Worm (Caenorhabditis elegans) whole organism, L1 larva: ENCODE measurements around the gene tomm-70.

Experiments
- C16A3.4 ChIP-seq: fragments of 150-350 bp; optimal IDR thresholded peaks from 2 replicates; lab custom pipeline; 2014; ENCODE audit warnings: missing biosample characterization, missing genetic modification characterization
- C34B4.2 ChIP-seq: sonication (generic microtip); optimal IDR thresholded peaks from 2 replicates; lab custom pipeline; 2017; ENCODE audit warnings: mild to moderate bottlenecking, missing genetic modification characterization, missing compliant biosample characterization
- Y116A8C.19 ChIP-seq: sonication (generic microtip); optimal IDR thresholded peaks from 2 replicates; lab custom pipeline; 2016; ENCODE audit warnings: missing compliant biosample characterization, missing genetic modification characterization, borderline replicate concordance
- alr-1 ChIP-seq: fragments of 200-800 bp; sonication (Bioruptor generic); optimal IDR thresholded peaks from 2 replicates; lab custom pipeline; 2018; ENCODE audit warnings: borderline replicate concordance, mild to moderate bottlenecking, missing genetic modification characterization, missing compliant biosample characterization
- aly-2 ChIP-seq: fragments of 150-350 bp; optimal IDR thresholded peaks from 2 replicates; lab custom pipeline; 2014; ENCODE audit warnings: missing biosample characterization, missing genetic modification characterization
- ama-1 ChIP-seq: fragments of 150-350 bp; optimal IDR thresholded peaks from 2 replicates; lab custom pipeline; 2014
- blmp-1 ChIP-seq: fragments of 150-350 bp; optimal IDR thresholded peaks from 2 replicates; lab custom pipeline; 2014; ENCODE audit warnings: missing biosample characterization, missing genetic modification characterization
- ceh-8 ChIP-seq: fragments of 200-800 bp; sonication (Bioruptor generic); optimal IDR thresholded peaks from 2 replicates; lab custom pipeline; 2018; ENCODE audit warnings: mild to moderate bottlenecking, missing genetic modification characterization, moderate library complexity, missing compliant biosample characterization
- ceh-90 ChIP-seq: sonication (generic microtip); optimal IDR thresholded peaks from 2 replicates; lab custom pipeline; 2016; ENCODE audit warnings: missing genetic modification characterization, missing compliant biosample characterization
- efl-1 ChIP-seq, 4 experiments: fragments of 150-350 bp; optimal IDR thresholded peaks in 3 of 4; peaks in 1 of 4; 1 replicate in 1 of 4; 2 replicates in 3 of 4; lab custom pipeline; 2014; ENCODE audit warnings: missing biosample characterization in 2 of 4, missing genetic modification characterization in 2 of 4, missing genetic modification reagents in 2 of 4
- efl-3 ChIP-seq: fragments of 200-800 bp; sonication (Bioruptor generic); optimal IDR thresholded peaks from 2 replicates; lab custom pipeline; 2018; ENCODE audit warnings: mild to moderate bottlenecking, missing genetic modification characterization, missing compliant biosample characterization
- egl-27 ChIP-seq, 2 experiments: fragments of 150-350 bp in 1 of 2; sonication (generic microtip); optimal IDR thresholded peaks; 3 replicates each; lab custom pipeline; 2017 to 2018; ENCODE audit warnings: missing biosample characterization in 2 of 2, missing genetic modification characterization in 2 of 2, missing genetic modification reagents in 2 of 2
- elt-3 ChIP-seq, 6 experiments: fragments of 150-350 bp in 1 of 6; sonication (generic microtip); optimal IDR thresholded peaks; 2 replicates each; lab custom pipeline; 2017 to 2018; ENCODE audit warnings: missing biosample characterization in 6 of 6, missing genetic modification characterization in 6 of 6, inconsistent platforms in 1 of 6
- fkh-10 ChIP-seq: sonication (generic microtip); optimal IDR thresholded peaks from 2 replicates; lab custom pipeline; 2017; ENCODE audit warnings: missing biosample characterization, missing genetic modification reagents, missing genetic modification characterization
- grh-1 ChIP-seq: fragments of 200-800 bp; sonication (Bioruptor generic); IDR thresholded peaks from 2 replicates; pipeline ENCODE4 v1.3.6; 2022; ENCODE audit warnings: missing genetic modification reagents, missing genetic modification characterization, missing compliant biosample characterization
- hpl-2 ChIP-seq: fragments of 150-350 bp; optimal IDR thresholded peaks from 2 replicates; lab custom pipeline; 2014; ENCODE audit warnings: missing biosample characterization, missing genetic modification reagents, missing genetic modification characterization
- irx-1 ChIP-seq: sonication (generic microtip); optimal IDR thresholded peaks from 2 replicates; lab custom pipeline; 2016; ENCODE audit warnings: missing genetic modification characterization, missing compliant biosample characterization
- isw-1 ChIP-seq: fragments of 200-800 bp; sonication (Bioruptor generic); IDR thresholded peaks from 2 replicates; pipeline ENCODE4 v1.3.6; 2022; ENCODE audit warnings: missing genetic modification characterization, missing compliant biosample characterization
- jun-1 ChIP-seq: fragments of 150-350 bp; optimal IDR thresholded peaks from 2 replicates; lab custom pipeline; 2014; ENCODE audit warnings: missing biosample characterization, missing genetic modification reagents, missing genetic modification characterization
- lin-13 ChIP-seq: fragments of 150-350 bp; optimal IDR thresholded peaks from 2 replicates; lab custom pipeline; 2014; ENCODE audit warnings: missing biosample characterization, missing genetic modification reagents, missing genetic modification characterization
- lin-14 ChIP-seq: fragments of 200-800 bp; sonication (Bioruptor generic); optimal IDR thresholded peaks from 2 replicates; lab custom pipeline; 2018; ENCODE audit warnings: mild to moderate bottlenecking, missing genetic modification characterization, moderate library complexity, missing compliant biosample characterization
- lin-15B ChIP-seq: fragments of 150-350 bp; sonication (generic microtip); optimal IDR thresholded peaks from 3 replicates; lab custom pipeline; 2014; ENCODE audit warnings: missing biosample characterization, missing genetic modification characterization
- lin-35 ChIP-seq, 2 experiments: fragments of 150-350 bp; optimal IDR thresholded peaks; 2 replicates each; lab custom pipeline; 2014; ENCODE audit warnings: missing biosample characterization in 2 of 2, missing genetic modification characterization in 2 of 2, missing genetic modification reagents in 2 of 2
- lin-39 ChIP-seq: fragments of 150-350 bp; optimal IDR thresholded peaks from 2 replicates; lab custom pipeline; 2014; ENCODE audit warnings: missing biosample characterization, missing genetic modification reagents, missing genetic modification characterization
- lir-3 ChIP-seq: sonication (generic microtip); optimal IDR thresholded peaks from 2 replicates; lab custom pipeline; 2016; ENCODE audit warnings: mild to moderate bottlenecking, missing genetic modification characterization, moderate library complexity, missing compliant biosample characterization; ENCODE audit not compliant: poor library complexity
- lsy-2 ChIP-seq, 2 experiments: fragments of 150-350 bp; optimal IDR thresholded peaks; 2 replicates each; lab custom pipeline; 2014; ENCODE audit warnings: missing biosample characterization in 2 of 2, missing genetic modification characterization in 2 of 2
- mab-9 ChIP-seq: fragments of 200-800 bp; sonication (Bioruptor generic); IDR thresholded peaks from 2 replicates; pipeline ENCODE4 v1.3.6; 2022; ENCODE audit warnings: missing genetic modification reagents, missing genetic modification characterization, missing compliant biosample characterization
- nhr-11 ChIP-seq: fragments of 150-350 bp; optimal IDR thresholded peaks from 2 replicates; lab custom pipeline; 2014; ENCODE audit warnings: missing biosample characterization, missing genetic modification characterization
- nhr-12 ChIP-seq: sonication (generic microtip); optimal IDR thresholded peaks from 2 replicates; lab custom pipeline; 2017; ENCODE audit warnings: missing biosample characterization, missing genetic modification characterization
- nhr-19 ChIP-seq: fragments of 200-800 bp; sonication (Bioruptor generic); conservative IDR thresholded peaks from 2 replicates; pipeline ENCODE4 v1.3.6; 2022; ENCODE audit warnings: missing genetic modification characterization, missing compliant biosample characterization
- nhr-20 ChIP-seq: sonication (generic microtip); optimal IDR thresholded peaks from 2 replicates; lab custom pipeline; 2016; ENCODE audit warnings: mild to moderate bottlenecking, missing genetic modification characterization, missing compliant biosample characterization
- nhr-47 ChIP-seq: sonication (generic microtip); optimal IDR thresholded peaks from 2 replicates; lab custom pipeline; 2016; ENCODE audit warnings: mild to moderate bottlenecking, missing genetic modification characterization, moderate library complexity, missing compliant biosample characterization
- nhr-76 ChIP-seq: sonication (generic microtip); optimal IDR thresholded peaks from 2 replicates; lab custom pipeline; 2017; ENCODE audit warnings: missing biosample characterization, missing genetic modification characterization
- nhr-77 ChIP-seq: fragments of 150-350 bp; optimal IDR thresholded peaks from 2 replicates; lab custom pipeline; 2014; ENCODE audit warnings: missing biosample characterization, missing genetic modification characterization
- pag-3 ChIP-seq: sonication (generic microtip); optimal IDR thresholded peaks from 2 replicates; lab custom pipeline; 2017; ENCODE audit warnings: missing genetic modification characterization, mild to moderate bottlenecking, missing compliant biosample characterization, antibody characterized with exemption, borderline replicate concordance; ENCODE audit not compliant: insufficient read depth
- skn-1 ChIP-seq: fragments of 150-350 bp; optimal IDR thresholded peaks from 2 replicates; lab custom pipeline; 2014; ENCODE audit warnings: missing biosample characterization, missing genetic modification characterization
- snu-23 ChIP-seq: sonication (generic microtip); optimal IDR thresholded peaks from 2 replicates; lab custom pipeline; 2016; ENCODE audit warnings: missing genetic modification characterization, missing compliant biosample characterization
- sox-4 ChIP-seq: sonication (generic microtip); optimal IDR thresholded peaks from 2 replicates; lab custom pipeline; 2016; ENCODE audit warnings: missing genetic modification characterization, missing compliant biosample characterization
- sptf-1 ChIP-seq: fragments of 150-350 bp; optimal IDR thresholded peaks from 2 replicates; lab custom pipeline; 2014; ENCODE audit warnings: missing biosample characterization, missing genetic modification characterization
- sup-37 ChIP-seq: fragments of 200-800 bp; sonication (Bioruptor generic); optimal IDR thresholded peaks from 2 replicates; lab custom pipeline; 2018; ENCODE audit warnings: mild to moderate bottlenecking, missing genetic modification characterization, missing compliant biosample characterization
- swsn-7 ChIP-seq: sonication (generic microtip); optimal IDR thresholded peaks from 2 replicates; lab custom pipeline; 2016; ENCODE audit warnings: missing genetic modification characterization, missing compliant biosample characterization
- tlp-1 ChIP-seq: fragments of 150-350 bp; optimal IDR thresholded peaks from 2 replicates; lab custom pipeline; 2014; ENCODE audit warnings: missing biosample characterization, missing genetic modification characterization
- unc-130 ChIP-seq: fragments of 150-350 bp; optimal IDR thresholded peaks from 2 replicates; lab custom pipeline; 2017; ENCODE audit warnings: missing biosample characterization, missing genetic modification characterization, inconsistent platforms
- unc-62 ChIP-seq: fragments of 150-350 bp; optimal IDR thresholded peaks from 2 replicates; lab custom pipeline; 2014; ENCODE audit warnings: missing biosample characterization, missing genetic modification reagents, missing genetic modification characterization
- vab-15 ChIP-seq: sonication (generic microtip); optimal IDR thresholded peaks from 2 replicates; lab custom pipeline; 2017; ENCODE audit warnings: missing genotype, mild to moderate bottlenecking, missing genetic modification characterization, missing compliant biosample characterization
- xbp-1 ChIP-seq: sonication (generic microtip); optimal IDR thresholded peaks from 2 replicates; lab custom pipeline; 2016; ENCODE audit warnings: missing genetic modification characterization, missing compliant biosample characterization
- zag-1 ChIP-seq: fragments of 150-350 bp; optimal IDR thresholded peaks from 2 replicates; lab custom pipeline; 2014; ENCODE audit warnings: missing biosample characterization, missing genetic modification characterization
- ztf-11 ChIP-seq, 2 experiments: sonication (generic microtip); optimal IDR thresholded peaks; 2 replicates each; lab custom pipeline; 2016 to 2017; ENCODE audit warnings: missing genetic modification characterization in 2 of 2, missing biosample characterization in 1 of 2, missing compliant biosample characterization in 1 of 2
- ztf-4 ChIP-seq: fragments of 150-350 bp; optimal IDR thresholded peaks from 2 replicates; lab custom pipeline; 2014; ENCODE audit warnings: missing biosample characterization, missing genetic modification characterization

tomm-70 gene

ce11 chrIII:8741955-8742354, 12.6 kb downstream of the tomm-70 start:
- no peak for TF ChIP-seq tlp-1 (tag; lab: Kevin White, UChicago)
- TF ChIP-seq ama-1 (lab: Kevin White, UChicago) = no peak
- no peak for TF ChIP-seq efl-3
- no peak for TF ChIP-seq efl-1 (optimal IDR thresholded peaks at IDR 0.05; lab: Kevin White, UChicago)
- peak in 1 of 2 experiments; percentile 91 for TF ChIP-seq efl-1 (GFP tag; optimal IDR thresholded peaks at IDR 0.05 in 1 of 2; lab: Kevin White, UChicago)

DNA sequence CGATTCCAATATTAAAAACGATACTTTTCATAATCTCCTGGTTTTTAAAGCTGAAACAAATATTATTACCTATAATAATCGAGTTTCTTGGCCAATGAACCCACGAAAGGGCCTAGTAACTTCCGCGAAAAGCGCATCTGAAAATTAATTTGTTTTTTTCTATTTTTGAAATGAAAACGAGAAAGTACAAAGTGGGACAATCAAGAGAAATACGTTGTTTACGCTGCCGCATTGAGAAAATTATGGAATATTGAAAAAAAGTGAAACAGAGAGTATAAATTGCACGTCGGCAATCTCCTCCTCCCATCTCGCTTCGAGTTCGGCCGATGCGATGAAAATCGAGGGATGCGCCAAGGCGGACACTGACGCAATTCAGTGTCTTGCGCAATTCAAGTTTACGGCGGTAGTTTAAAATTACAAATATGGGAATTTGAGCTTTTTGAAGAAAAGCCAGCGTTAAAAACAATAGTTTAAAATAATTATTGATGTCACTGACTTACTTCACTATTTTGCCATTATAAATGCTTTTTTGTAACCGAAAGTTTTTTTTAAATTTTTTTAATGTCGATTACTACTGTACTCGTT, 13.2 kb downstream of the tomm-70 start, which contains the start of gene pdhk-2:
TSS of gene pdhk-2 (minus strand) at position 137 of the 585 bp plus-strand sequence.
- peak; percentile 95 for TF ChIP-seq nhr-19
- TF ChIP-seq nhr-11 (tag; lab: Kevin White, UChicago) = peak; percentile 89
- TF ChIP-seq egl-27 (tag; optimal IDR thresholded peaks at IDR 0.05; lab: Kevin White, UChicago) = no peak
- peak in 3 of 6 experiments; percentile 35 to 89 (median 88) for TF ChIP-seq elt-3 (tag; optimal IDR thresholded peaks at IDR 0.05; lab: Kevin White, UChicago)
- TF ChIP-seq sup-37 (GFP tag; lab: Kevin White, UChicago) = peak; percentile 91
- TF ChIP-seq lin-13 (GFP tag; lab: Kevin White, UChicago) = peak; percentile 92
- TF ChIP-seq pag-3 (tag; lab: Kevin White, UChicago) = no peak
- peak; percentile 85 for TF ChIP-seq nhr-77 (tag; lab: Kevin White, UChicago)
- peak; percentile 80 for TF ChIP-seq blmp-1 (tag; lab: Kevin White, UChicago)
- TF ChIP-seq nhr-47 (tag; lab: Kevin White, UChicago) = peak; percentile 97
- TF ChIP-seq nhr-12 = no peak
- peak; percentile 97 to 100 for TF ChIP-seq efl-1 (optimal IDR thresholded peaks at IDR 0.05; lab: Kevin White, UChicago)
- TF ChIP-seq efl-1 (GFP tag; optimal IDR thresholded peaks at IDR 0.05 in 1 of 2; lab: Kevin White, UChicago) = peak; percentile 99 to 100
- peak in 1 of 2 experiments; percentile 84 for TF ChIP-seq ztf-11 (tag; optimal IDR thresholded peaks at IDR 0.05; lab: Kevin White, UChicago)
- peak; percentile 90 for TF ChIP-seq lin-15B (tag; lab: Kevin White, UChicago)
- TF ChIP-seq lin-35 (GFP tag; optimal IDR thresholded peaks at IDR 0.05; lab: Kevin White, UChicago) = peak; percentile 99 to 100
- TF ChIP-seq ztf-4 (tag; lab: Kevin White, UChicago) = peak; percentile 88
- peak; percentile 96 for TF ChIP-seq snu-23
- peak; percentile 71 for TF ChIP-seq skn-1 (tag; lab: Kevin White, UChicago)
- peak; percentile 97 for TF ChIP-seq C16A3.4 (tag; lab: Kevin White, UChicago)
- TF ChIP-seq Y116A8C.19 (tag; lab: Kevin White, UChicago) = no peak
- TF ChIP-seq unc-62 (GFP tag; lab: Kevin White, UChicago) = no peak
- TF ChIP-seq swsn-7 (tag; lab: Kevin White, UChicago) = peak; percentile 96
- TF ChIP-seq sox-4 = peak; percentile 81
- TF ChIP-seq grh-1 (GFP tag; lab: Robert Waterston, UW) = peak; percentile 98
- TF ChIP-seq lir-3 = peak; percentile 82
- peak; percentile 93 for TF ChIP-seq xbp-1 (tag; lab: Kevin White, UChicago)
- TF ChIP-seq lin-39 = peak; percentile 94
- TF ChIP-seq jun-1 (tag; lab: Kevin White, UChicago) = peak; percentile 87
- TF ChIP-seq lsy-2 (tag; optimal IDR thresholded peaks at IDR 0.05; lab: Kevin White, UChicago) = peak; percentile 95
- peak; percentile 96 for TF ChIP-seq nhr-20 (tag; lab: Kevin White, UChicago)
- TF ChIP-seq irx-1 (tag; lab: Kevin White, UChicago) = peak; percentile 92
- peak; percentile 68 for TF ChIP-seq mab-9 (GFP tag; lab: Robert Waterston, UW)
- peak; percentile 89 for TF ChIP-seq ceh-8 (GFP tag; lab: Kevin White, UChicago)
- peak; percentile 80 for TF ChIP-seq unc-130
- peak; percentile 78 for TF ChIP-seq aly-2
- peak; percentile 75 for TF ChIP-seq vab-15 (tag; lab: Kevin White, UChicago)
- TF ChIP-seq nhr-76 (tag; lab: Kevin White, UChicago) = no peak
- TF ChIP-seq isw-1 (GFP tag; lab: Robert Waterston, UW) = peak; percentile 92
- peak; percentile 49 for TF ChIP-seq C34B4.2 (tag; lab: Kevin White, UChicago)
- peak; percentile 32 for TF ChIP-seq hpl-2
- no peak for TF ChIP-seq alr-1 (tag; lab: Kevin White, UChicago)
- peak; percentile 93 for TF ChIP-seq fkh-10 (GFP tag; lab: Kevin White, UChicago)
- TF ChIP-seq ceh-90 (tag; lab: Kevin White, UChicago) = peak; percentile 52
- peak; percentile 95 for TF ChIP-seq lin-14
- TF ChIP-seq zag-1 (tag; lab: Kevin White, UChicago) = peak; percentile 82
- no peak for TF ChIP-seq sptf-1 (tag; lab: Kevin White, UChicago)
